Worm (Caenorhabditis elegans) whole organism, L1 larva: ENCODE measurements around the gene shc-3.
A peak's percentile ranks its signal among the peaks of the same experiment; 100 is the strongest.

Source experiments
- C04F5.9 ChIP-seq: sonication (generic microtip); optimal IDR thresholded peaks from 2 replicates; lab custom pipeline; 2016; ENCODE audit warnings: missing genetic modification characterization, missing compliant biosample characterization
- C34B4.2 ChIP-seq: sonication (generic microtip); optimal IDR thresholded peaks from 2 replicates; lab custom pipeline; 2017; ENCODE audit warnings: mild to moderate bottlenecking, missing genetic modification characterization, missing compliant biosample characterization
- Y116A8C.19 ChIP-seq: sonication (generic microtip); optimal IDR thresholded peaks from 2 replicates; lab custom pipeline; 2016; ENCODE audit warnings: missing compliant biosample characterization, missing genetic modification characterization, borderline replicate concordance
- aha-1 ChIP-seq: fragments of 150-350 bp; optimal IDR thresholded peaks from 2 replicates; lab custom pipeline; 2014; ENCODE audit warnings: missing biosample characterization, missing genetic modification characterization
- alr-1 ChIP-seq: fragments of 200-800 bp; sonication (Bioruptor generic); optimal IDR thresholded peaks from 2 replicates; lab custom pipeline; 2018; ENCODE audit warnings: borderline replicate concordance, mild to moderate bottlenecking, missing genetic modification characterization, missing compliant biosample characterization
- aly-2 ChIP-seq: fragments of 150-350 bp; optimal IDR thresholded peaks from 2 replicates; lab custom pipeline; 2014; ENCODE audit warnings: missing biosample characterization, missing genetic modification characterization
- ceh-63 ChIP-seq: fragments of 200-800 bp; sonication (Bioruptor generic); optimal IDR thresholded peaks from 2 replicates; lab custom pipeline; 2018; ENCODE audit warnings: mild to moderate bottlenecking, missing genetic modification characterization, missing compliant biosample characterization
- ceh-8 ChIP-seq: fragments of 200-800 bp; sonication (Bioruptor generic); optimal IDR thresholded peaks from 2 replicates; lab custom pipeline; 2018; ENCODE audit warnings: mild to moderate bottlenecking, missing genetic modification characterization, moderate library complexity, missing compliant biosample characterization
- ceh-88 ChIP-seq: fragments of 200-800 bp; sonication (Bioruptor generic); IDR thresholded peaks from 2 replicates; pipeline ENCODE4 v1.3.6; 2022; ENCODE audit warnings: missing genetic modification characterization, missing compliant biosample characterization
- ces-1 ChIP-seq: fragments of 150-350 bp; optimal IDR thresholded peaks from 2 replicates; lab custom pipeline; 2014; ENCODE audit warnings: missing biosample characterization, missing genetic modification reagents, missing genetic modification characterization
- dsc-1 ChIP-seq: sonication (generic microtip); optimal IDR thresholded peaks from 2 replicates; lab custom pipeline; 2016; ENCODE audit warnings: mild to moderate bottlenecking, missing genetic modification characterization, missing compliant biosample characterization
- efl-1 ChIP-seq, 4 experiments: fragments of 150-350 bp; optimal IDR thresholded peaks in 3 of 4; peaks in 1 of 4; 1 replicate in 1 of 4; 2 replicates in 3 of 4; lab custom pipeline; 2014; ENCODE audit warnings: missing biosample characterization in 2 of 4, missing genetic modification characterization in 2 of 4, missing genetic modification reagents in 2 of 4
- elt-2 ChIP-seq: sonication (generic microtip); optimal IDR thresholded peaks from 2 replicates; lab custom pipeline; 2016; ENCODE audit warnings: missing genetic modification characterization, mild to moderate bottlenecking, inconsistent platforms, missing compliant biosample characterization, missing genetic modification reagents
- elt-3 ChIP-seq, 6 experiments: fragments of 150-350 bp in 1 of 6; sonication (generic microtip); optimal IDR thresholded peaks; 2 replicates each; lab custom pipeline; 2017 to 2018; ENCODE audit warnings: missing biosample characterization in 6 of 6, missing genetic modification characterization in 6 of 6, inconsistent platforms in 1 of 6
- fkh-10 ChIP-seq: sonication (generic microtip); optimal IDR thresholded peaks from 2 replicates; lab custom pipeline; 2017; ENCODE audit warnings: missing biosample characterization, missing genetic modification reagents, missing genetic modification characterization
- fkh-8 ChIP-seq: sonication (generic microtip); optimal IDR thresholded peaks from 2 replicates; lab custom pipeline; 2016; ENCODE audit warnings: mild to moderate bottlenecking, missing genetic modification characterization, missing compliant biosample characterization
- grh-1 ChIP-seq: fragments of 200-800 bp; sonication (Bioruptor generic); IDR thresholded peaks from 2 replicates; pipeline ENCODE4 v1.3.6; 2022; ENCODE audit warnings: missing genetic modification reagents, missing genetic modification characterization, missing compliant biosample characterization
- hlh-17 ChIP-seq: fragments of 200-800 bp; sonication (Bioruptor generic); optimal IDR thresholded peaks from 2 replicates; lab custom pipeline; 2018; ENCODE audit warnings: missing genetic modification characterization, mild to moderate bottlenecking, missing compliant biosample characterization, moderate library complexity, borderline replicate concordance
- hlh-4 ChIP-seq: sonication (generic microtip); optimal IDR thresholded peaks from 2 replicates; lab custom pipeline; 2016; ENCODE audit warnings: mild to moderate bottlenecking, missing genetic modification characterization, missing compliant biosample characterization
- jun-1 ChIP-seq: fragments of 150-350 bp; optimal IDR thresholded peaks from 2 replicates; lab custom pipeline; 2014; ENCODE audit warnings: missing biosample characterization, missing genetic modification reagents, missing genetic modification characterization
- lin-13 ChIP-seq: fragments of 150-350 bp; optimal IDR thresholded peaks from 2 replicates; lab custom pipeline; 2014; ENCODE audit warnings: missing biosample characterization, missing genetic modification reagents, missing genetic modification characterization
- lin-14 ChIP-seq: fragments of 200-800 bp; sonication (Bioruptor generic); optimal IDR thresholded peaks from 2 replicates; lab custom pipeline; 2018; ENCODE audit warnings: mild to moderate bottlenecking, missing genetic modification characterization, moderate library complexity, missing compliant biosample characterization
- lin-35 ChIP-seq, 2 experiments: fragments of 150-350 bp; optimal IDR thresholded peaks; 2 replicates each; lab custom pipeline; 2014; ENCODE audit warnings: missing biosample characterization in 2 of 2, missing genetic modification characterization in 2 of 2, missing genetic modification reagents in 2 of 2
- lsy-2 ChIP-seq, 2 experiments: fragments of 150-350 bp; optimal IDR thresholded peaks; 2 replicates each; lab custom pipeline; 2014; ENCODE audit warnings: missing biosample characterization in 2 of 2, missing genetic modification characterization in 2 of 2
- mab-9 ChIP-seq: fragments of 200-800 bp; sonication (Bioruptor generic); IDR thresholded peaks from 2 replicates; pipeline ENCODE4 v1.3.6; 2022; ENCODE audit warnings: missing genetic modification reagents, missing genetic modification characterization, missing compliant biosample characterization
- mdl-1 ChIP-seq, 2 experiments: fragments of 150-350 bp; optimal IDR thresholded peaks; 2 replicates each; lab custom pipeline; 2014 to 2017; ENCODE audit warnings: missing biosample characterization in 2 of 2, missing genetic modification characterization in 2 of 2, inconsistent platforms in 1 of 2
- mef-2 ChIP-seq: fragments of 150-350 bp; optimal IDR thresholded peaks from 2 replicates; lab custom pipeline; 2014; ENCODE audit warnings: missing biosample characterization, missing genetic modification characterization
- mep-1 ChIP-seq: fragments of 150-350 bp; optimal IDR thresholded peaks from 2 replicates; lab custom pipeline; 2014; ENCODE audit warnings: missing biosample characterization, missing genetic modification characterization
- nhr-11 ChIP-seq: fragments of 150-350 bp; optimal IDR thresholded peaks from 2 replicates; lab custom pipeline; 2014; ENCODE audit warnings: missing biosample characterization, missing genetic modification characterization
- nhr-12 ChIP-seq: sonication (generic microtip); optimal IDR thresholded peaks from 2 replicates; lab custom pipeline; 2017; ENCODE audit warnings: missing biosample characterization, missing genetic modification characterization
- nhr-19 ChIP-seq: fragments of 200-800 bp; sonication (Bioruptor generic); conservative IDR thresholded peaks from 2 replicates; pipeline ENCODE4 v1.3.6; 2022; ENCODE audit warnings: missing genetic modification characterization, missing compliant biosample characterization
- nhr-28 ChIP-seq: fragments of 150-350 bp; optimal IDR thresholded peaks from 2 replicates; lab custom pipeline; 2014; ENCODE audit warnings: missing biosample characterization, missing genetic modification characterization
- nhr-76 ChIP-seq: sonication (generic microtip); optimal IDR thresholded peaks from 2 replicates; lab custom pipeline; 2017; ENCODE audit warnings: missing biosample characterization, missing genetic modification characterization
- nhr-77 ChIP-seq: fragments of 150-350 bp; optimal IDR thresholded peaks from 2 replicates; lab custom pipeline; 2014; ENCODE audit warnings: missing biosample characterization, missing genetic modification characterization
- nhr-84 ChIP-seq: sonication (generic microtip); optimal IDR thresholded peaks from 2 replicates; lab custom pipeline; 2017; ENCODE audit warnings: missing biosample characterization, missing genetic modification characterization
- nhr-85 ChIP-seq: sonication (generic microtip); peaks from one replicate; lab custom pipeline; 2016; ENCODE audit warnings: missing genetic modification characterization, inconsistent platforms, missing compliant biosample characterization
- nhr-90 ChIP-seq: sonication (generic microtip); optimal IDR thresholded peaks from 2 replicates; lab custom pipeline; 2016; ENCODE audit warnings: mild to moderate bottlenecking, missing genetic modification characterization, missing compliant biosample characterization; ENCODE audit not compliant: poor library complexity
- rnt-1 ChIP-seq: sonication (generic microtip); optimal IDR thresholded peaks from 2 replicates; lab custom pipeline; 2016; ENCODE audit warnings: mild to moderate bottlenecking, missing genetic modification characterization, moderate library complexity, missing compliant biosample characterization
- skn-1 ChIP-seq: fragments of 150-350 bp; optimal IDR thresholded peaks from 2 replicates; lab custom pipeline; 2014; ENCODE audit warnings: missing biosample characterization, missing genetic modification characterization
- snu-23 ChIP-seq: sonication (generic microtip); optimal IDR thresholded peaks from 2 replicates; lab custom pipeline; 2016; ENCODE audit warnings: missing genetic modification characterization, missing compliant biosample characterization
- sox-4 ChIP-seq: sonication (generic microtip); optimal IDR thresholded peaks from 2 replicates; lab custom pipeline; 2016; ENCODE audit warnings: missing genetic modification characterization, missing compliant biosample characterization
- swsn-7 ChIP-seq: sonication (generic microtip); optimal IDR thresholded peaks from 2 replicates; lab custom pipeline; 2016; ENCODE audit warnings: missing genetic modification characterization, missing compliant biosample characterization
- tbx-2 ChIP-seq: sonication (generic microtip); optimal IDR thresholded peaks from 2 replicates; lab custom pipeline; 2016; ENCODE audit warnings: missing genetic modification characterization, missing compliant biosample characterization
- unc-130 ChIP-seq: fragments of 150-350 bp; optimal IDR thresholded peaks from 2 replicates; lab custom pipeline; 2017; ENCODE audit warnings: missing biosample characterization, missing genetic modification characterization, inconsistent platforms
- unc-30 ChIP-seq: sonication (generic microtip); optimal IDR thresholded peaks from 2 replicates; lab custom pipeline; 2017; ENCODE audit warnings: missing biosample characterization, missing genetic modification characterization
- unc-62 ChIP-seq: fragments of 150-350 bp; optimal IDR thresholded peaks from 2 replicates; lab custom pipeline; 2014; ENCODE audit warnings: missing biosample characterization, missing genetic modification reagents, missing genetic modification characterization
- unc-86 ChIP-seq: sonication (generic microtip); optimal IDR thresholded peaks from 2 replicates; lab custom pipeline; 2016; ENCODE audit warnings: missing genetic modification characterization, missing compliant biosample characterization
- vab-15 ChIP-seq: sonication (generic microtip); optimal IDR thresholded peaks from 2 replicates; lab custom pipeline; 2017; ENCODE audit warnings: missing genotype, mild to moderate bottlenecking, missing genetic modification characterization, missing compliant biosample characterization
- zip-4 ChIP-seq: fragments of 200-800 bp; sonication (Bioruptor generic); optimal IDR thresholded peaks from 2 replicates; lab custom pipeline; 2018; ENCODE audit warnings: mild to moderate bottlenecking, missing genetic modification characterization, moderate library complexity, missing compliant biosample characterization
- ztf-4 ChIP-seq: fragments of 150-350 bp; optimal IDR thresholded peaks from 2 replicates; lab custom pipeline; 2014; ENCODE audit warnings: missing biosample characterization, missing genetic modification characterization

The shc-3 gene

DNA sequence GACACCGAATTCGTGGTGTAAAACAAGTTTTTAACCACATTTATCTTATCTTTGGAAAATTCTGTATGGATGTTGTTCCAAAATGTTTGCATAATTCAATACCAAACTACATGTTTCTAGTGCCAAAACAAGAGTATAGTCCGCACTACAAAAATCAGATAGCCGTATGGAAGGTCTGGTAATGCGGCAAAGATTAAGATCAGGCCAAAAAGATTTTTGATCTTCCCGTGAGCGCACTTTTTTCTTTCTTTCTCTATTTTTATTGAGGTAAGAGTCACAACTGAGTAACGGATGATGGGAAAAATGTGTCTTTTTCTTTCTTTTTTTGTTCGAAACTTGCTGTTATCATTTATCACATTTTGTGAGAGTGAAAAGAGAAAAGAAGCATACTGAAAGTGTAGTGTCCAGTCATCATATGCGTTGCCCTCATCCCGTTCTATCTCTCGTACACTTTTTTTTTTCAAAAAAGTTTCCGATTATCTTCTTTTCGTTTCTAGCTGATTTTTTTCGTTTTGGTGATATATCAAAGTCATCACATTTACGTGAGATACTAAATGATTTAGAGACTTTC is 27.3 kb downstream of the shc-3 start (continued):
- TF ChIP-seq lin-13 (GFP tag; lab: Kevin White, UChicago) (no peak), fkh-10 (GFP tag; lab: Kevin White, UChicago) (no peak), lin-14 (GFP tag; lab: Kevin White, UChicago) (peak; percentile 87), hlh-4 (tag; lab: Kevin White, UChicago) (no peak), mep-1 (tag; lab: Kevin White, UChicago) (peak; percentile 39), nhr-77 (tag; lab: Kevin White, UChicago) (no peak), nhr-85 (tag; lab: Kevin White, UChicago) (peak; percentile 85), Y116A8C.19 (tag; lab: Kevin White, UChicago) (no peak), aly-2 (tag; lab: Kevin White, UChicago) (no peak), lsy-2 (tag; optimal IDR thresholded peaks at IDR 0.05; lab: Kevin White, UChicago) (peak; percentile 16 to 63), sox-4 (tag; lab: Kevin White, UChicago) (no peak), nhr-12 (tag; lab: Kevin White, UChicago) (no peak), efl-1 (optimal IDR thresholded peaks at IDR 0.05; lab: Kevin White, UChicago) (no peak), efl-1 (GFP tag; optimal IDR thresholded peaks at IDR 0.05 in 1 of 2; lab: Kevin White, UChicago) (no peak), fkh-8 (tag; lab: Kevin White, UChicago) (no peak), unc-130 (tag; lab: Kevin White, UChicago) (no peak), ceh-88 (GFP tag; lab: Robert Waterston, UW) (no peak), mab-9 (GFP tag; lab: Robert Waterston, UW) (no peak), nhr-11 (no peak), alr-1 (no peak), hlh-17 (GFP tag; lab: Kevin White, UChicago) (no peak), tbx-2 (tag; lab: Kevin White, UChicago) (peak; percentile 1), unc-62 (no peak), nhr-19 (GFP tag; lab: Robert Waterston, UW) (peak; percentile 38), jun-1 (tag; lab: Kevin White, UChicago) (no peak), grh-1 (no peak), rnt-1 (tag; lab: Kevin White, UChicago) (peak; percentile 6), nhr-84 (no peak), snu-23 (peak; percentile 52), nhr-76 (tag; lab: Kevin White, UChicago) (no peak), unc-30 (tag; lab: Kevin White, UChicago) (no peak), nhr-90 (tag; lab: Kevin White, UChicago) (no peak), ceh-63 (no peak), skn-1 (tag; lab: Kevin White, UChicago) (peak; percentile 6), zip-4 (GFP tag; lab: Kevin White, UChicago) (no peak), swsn-7 (no peak), ztf-4 (tag; lab: Kevin White, UChicago) (no peak), C04F5.9 (no peak), dsc-1 (tag; lab: Kevin White, UChicago) (no peak), unc-86 (tag; lab: Kevin White, UChicago) (no peak), mdl-1 (tag; optimal IDR thresholded peaks at IDR 0.05; lab: Kevin White, UChicago) (no peak), aha-1 (no peak), mef-2 (tag; lab: Kevin White, UChicago) (no peak), elt-3 (tag; optimal IDR thresholded peaks at IDR 0.05; lab: Kevin White, UChicago) (peak in 2 of 6 experiments; percentile 34 to 69), ceh-8 (GFP tag; lab: Kevin White, UChicago) (no peak), vab-15 (tag; lab: Kevin White, UChicago) (no peak), C34B4.2 (no peak), ces-1 (GFP tag; lab: Kevin White, UChicago) (no peak), nhr-28 (tag; lab: Kevin White, UChicago) (no peak), elt-2 (tag; lab: Kevin White, UChicago) (no peak), lin-35 (GFP tag; optimal IDR thresholded peaks at IDR 0.05; lab: Kevin White, UChicago) (peak in 1 of 2 experiments; percentile 35)
